Fruit fly (Drosophila melanogaster) whole organism, embryonic: ENCODE data around the gene CG7646.

ENCODE experiments used
- Antp ChIP-seq: fragments of 200-800 bp; sonication (Bioruptor generic); optimal IDR thresholded peaks from 3 replicates; lab custom pipeline; 2016; ENCODE audit warnings: missing biosample characterization, missing genetic modification characterization
- Awh ChIP-seq: fragments of 200-800 bp; sonication (Bioruptor generic); IDR thresholded peaks from 2 replicates; pipeline ENCODE4, ENCODE4 v1.3.6; 2022; ENCODE audit warnings: missing biosample characterization, missing genetic modification characterization
- B-H2 ChIP-seq: fragments of 200-800 bp; sonication (Bioruptor generic); optimal IDR thresholded peaks from 2 replicates; lab custom pipeline; 2018; ENCODE audit warnings: missing biosample characterization, mild to moderate bottlenecking, missing genetic modification characterization
- Bdp1 ChIP-seq: fragments of 200-800 bp; sonication (Bioruptor generic); optimal IDR thresholded peaks from 3 replicates; lab custom pipeline; 2016; ENCODE audit warnings: missing biosample characterization, missing genetic modification characterization
- CG10209 ChIP-seq: fragments of 200-800 bp; sonication (Bioruptor generic); optimal IDR thresholded peaks from 3 replicates; lab custom pipeline; 2017; ENCODE audit warnings: missing biosample characterization, mild to moderate bottlenecking, missing genetic modification characterization, missing genetic modification reagents
- CG10654 ChIP-seq: fragments of 200-800 bp; sonication (Bioruptor generic); optimal IDR thresholded peaks from 2 replicates; lab custom pipeline; 2016; ENCODE audit warnings: missing biosample characterization, missing genetic modification characterization
- CG12391 ChIP-seq: fragments of 200-800 bp; sonication (Bioruptor generic); optimal IDR thresholded peaks from 3 replicates; lab custom pipeline; 2018; ENCODE audit warnings: missing biosample characterization, mild to moderate bottlenecking, missing genetic modification characterization, moderate library complexity
- CG12769 ChIP-seq: fragments of 200-800 bp; sonication (Bioruptor generic); optimal IDR thresholded peaks from 2 replicates; lab custom pipeline; 2019; ENCODE audit warnings: missing biosample characterization, mild to moderate bottlenecking, missing genetic modification characterization, moderate library complexity
- CG14441 ChIP-seq: fragments of 200-800 bp; sonication (Bioruptor generic); IDR thresholded peaks from 2 replicates; pipeline ENCODE4 v1.3.6; 2022; ENCODE audit warnings: missing biosample characterization, missing genetic modification characterization
- CG15479 ChIP-seq: fragments of 200-800 bp; sonication (Bioruptor generic); optimal IDR thresholded peaks from 3 replicates; lab custom pipeline; 2019; ENCODE audit warnings: missing biosample characterization, mild to moderate bottlenecking, missing genetic modification characterization, moderate library complexity
- CG15514 ChIP-seq: fragments of 200-800 bp; sonication (Bioruptor generic); optimal IDR thresholded peaks from 3 replicates; lab custom pipeline; 2017; ENCODE audit warnings: missing biosample characterization, missing genetic modification characterization, mild to moderate bottlenecking, moderate library complexity, missing genetic modification reagents
- CG1603 ChIP-seq: fragments of 200-800 bp; sonication (Bioruptor generic); optimal IDR thresholded peaks from 2 replicates; lab custom pipeline; 2019; ENCODE audit warnings: missing biosample characterization, mild to moderate bottlenecking, missing genetic modification characterization, moderate library complexity
- CG16813 ChIP-seq: fragments of 200-800 bp; sonication (Bioruptor generic); IDR thresholded peaks from 3 replicates; pipeline ENCODE4 v1.3.6; 2022; ENCODE audit warnings: missing biosample characterization, missing genetic modification characterization; ENCODE audit not compliant: partially characterized antibody
- CG17612 ChIP-seq: fragments of 200-800 bp; sonication (Bioruptor generic); IDR thresholded peaks from 2 replicates; pipeline ENCODE4 v1.3.6; 2022; ENCODE audit warnings: missing biosample characterization, missing genetic modification characterization
- CG17802 ChIP-seq: fragments of 200-800 bp; sonication (Bioruptor generic); optimal IDR thresholded peaks from 2 replicates; lab custom pipeline; 2018; ENCODE audit warnings: missing biosample characterization, mild to moderate bottlenecking, missing genetic modification characterization, moderate library complexity
- CG17912 ChIP-seq: fragments of 200-800 bp; sonication (Bioruptor generic); optimal IDR thresholded peaks from 2 replicates; lab custom pipeline; 2018; ENCODE audit warnings: missing biosample characterization, mild to moderate bottlenecking, missing genetic modification characterization
- CG2120 ChIP-seq: fragments of 200-800 bp; sonication (Bioruptor generic); optimal IDR thresholded peaks from 3 replicates; lab custom pipeline; 2016; ENCODE audit warnings: missing biosample characterization, missing genetic modification characterization
- CG2199 ChIP-seq: fragments of 200-800 bp; sonication (Bioruptor generic); IDR thresholded peaks from 3 replicates; pipeline ENCODE4 v1.3.6; 2022; ENCODE audit warnings: missing biosample characterization, missing genetic modification characterization
- CG30020 ChIP-seq: fragments of 200-800 bp; optimal IDR thresholded peaks from 2 replicates; lab custom pipeline; 2019; ENCODE audit warnings: missing biosample characterization, mild to moderate bottlenecking, missing genetic modification characterization, moderate library complexity
- CG33557 ChIP-seq: fragments of 200-800 bp; sonication (Bioruptor generic); optimal IDR thresholded peaks from 2 replicates; lab custom pipeline; 2019; ENCODE audit warnings: missing biosample characterization, mild to moderate bottlenecking, missing genetic modification characterization, moderate library complexity
- CG43689 ChIP-seq: fragments of 200-800 bp; sonication (Bioruptor generic); IDR thresholded peaks from 2 replicates; pipeline ENCODE4 v1.3.6; 2022; ENCODE audit warnings: missing biosample characterization, missing genetic modification characterization
- CG5180 ChIP-seq: fragments of 200-800 bp; sonication (Bioruptor generic); optimal IDR thresholded peaks from 3 replicates; lab custom pipeline; 2017; ENCODE audit warnings: missing biosample characterization, missing genetic modification characterization, mild to moderate bottlenecking, moderate library complexity, missing genetic modification reagents
- CG6683 ChIP-seq: fragments of 200-800 bp; sonication (Bioruptor generic); optimal IDR thresholded peaks from 2 replicates; lab custom pipeline; 2017; ENCODE audit warnings: missing biosample characterization, mild to moderate bottlenecking, missing genetic modification characterization, missing genetic modification reagents
- CG7271 ChIP-seq: fragments of 200-800 bp; sonication (Bioruptor generic); optimal IDR thresholded peaks from 2 replicates; lab custom pipeline; 2018; ENCODE audit warnings: missing biosample characterization, mild to moderate bottlenecking, missing genetic modification characterization, moderate library complexity
- CG8290 ChIP-seq, 3 experiments: fragments of 200-800 bp; sonication (Bioruptor generic); optimal IDR thresholded peaks; 2 replicates each; lab custom pipeline; 2016 to 2019; ENCODE audit warnings: missing biosample characterization in 3 of 3, missing genetic modification characterization in 3 of 3, mild to moderate bottlenecking in 2 of 3, moderate library complexity in 1 of 3
- CG8478 ChIP-seq: fragments of >200 bp; optimal IDR thresholded peaks from 2 replicates; lab custom pipeline; 2018
- CG8765 ChIP-seq: fragments of 200-800 bp; sonication (Bioruptor generic); IDR thresholded peaks from 2 replicates; pipeline ENCODE4 v1.3.6; 2022; ENCODE audit warnings: missing biosample characterization, missing genetic modification characterization
- CG9727 ChIP-seq: fragments of 200-800 bp; sonication (Bioruptor generic); optimal IDR thresholded peaks from 3 replicates; lab custom pipeline; 2017; ENCODE audit warnings: missing biosample characterization, mild to moderate bottlenecking, missing genetic modification characterization
- CHES-1-like ChIP-seq: fragments of 200-800 bp; sonication (Bioruptor generic); optimal IDR thresholded peaks from 2 replicates; lab custom pipeline; 2016; ENCODE audit warnings: missing biosample characterization, missing genetic modification characterization
- Dbx ChIP-seq: fragments of 200-800 bp; sonication (Bioruptor generic); IDR thresholded peaks from 3 replicates; pipeline ENCODE4 v1.3.6; 2022; ENCODE audit warnings: missing biosample characterization, missing genetic modification characterization
- Dek ChIP-seq: fragments of 200-800 bp; sonication (Bioruptor generic); optimal IDR thresholded peaks from 3 replicates; lab custom pipeline; 2019; ENCODE audit warnings: missing biosample characterization, mild to moderate bottlenecking, missing genetic modification characterization, moderate library complexity
- H15 ChIP-seq: fragments of 200-800 bp; sonication (Bioruptor generic); IDR thresholded peaks from 3 replicates; pipeline ENCODE4 v1.3.6; 2022; ENCODE audit warnings: missing biosample characterization, missing genetic modification characterization
- Hr3 ChIP-seq: fragments of 200-800 bp; sonication (Bioruptor generic); optimal IDR thresholded peaks from 3 replicates; lab custom pipeline; 2016; ENCODE audit warnings: missing biosample characterization, missing genetic modification characterization
- Sin3A ChIP-seq: fragments of >200 bp; optimal IDR thresholded peaks from 2 replicates; lab custom pipeline; 2018
- Six4 ChIP-seq: fragments of 200-800 bp; sonication (Bioruptor generic); optimal IDR thresholded peaks from 2 replicates; lab custom pipeline; 2016; ENCODE audit warnings: missing biosample characterization, missing genetic modification characterization
- Sry-β ChIP-seq: fragments of 200-800 bp; sonication (Bioruptor generic); optimal IDR thresholded peaks from 2 replicates; lab custom pipeline; 2018; ENCODE audit warnings: missing biosample characterization, mild to moderate bottlenecking, missing genetic modification characterization, moderate library complexity
- Taf1 ChIP-seq: fragments of 200-800 bp; sonication (Bioruptor generic); IDR thresholded peaks from 2 replicates; pipeline ENCODE4 v1.3.6; 2022; ENCODE audit warnings: missing biosample characterization, missing genetic modification characterization
- Usf ChIP-seq: fragments of 200-800 bp; sonication (Bioruptor generic); optimal IDR thresholded peaks from 2 replicates; lab custom pipeline; 2017; ENCODE audit warnings: missing genotype, missing biosample characterization, missing genetic modification characterization
- exex ChIP-seq: fragments of 200-800 bp; sonication (Bioruptor generic); optimal IDR thresholded peaks from 4 replicates; lab custom pipeline; 2018; ENCODE audit warnings: missing biosample characterization, mild to moderate bottlenecking, missing genetic modification characterization, moderate library complexity
- fd96Cb ChIP-seq: fragments of 200-800 bp; sonication (Bioruptor generic); optimal IDR thresholded peaks from 2 replicates; lab custom pipeline; 2018; ENCODE audit warnings: missing biosample characterization, mild to moderate bottlenecking, missing genetic modification characterization, moderate library complexity
- ftz-f1 ChIP-seq: fragments of 200-800 bp; sonication (Bioruptor generic); optimal IDR thresholded peaks from 2 replicates; lab custom pipeline; 2016; ENCODE audit warnings: missing biosample characterization, missing genetic modification characterization
- hkb ChIP-seq, 2 experiments: fragments of 200-800 bp in 1 of 2; fragments of >200 bp in 1 of 2; sonication (Bioruptor generic) in 1 of 2; IDR thresholded peaks in 1 of 2; optimal IDR thresholded peaks in 1 of 2; 2 replicates each; pipeline versions ENCODE4 v1.3.6 to Lab custom; 2017 to 2022; ENCODE audit warnings: missing biosample characterization in 1 of 2, missing genetic modification characterization in 1 of 2
- lilli ChIP-seq: fragments of 200-800 bp; sonication (Bioruptor generic); optimal IDR thresholded peaks from 3 replicates; lab custom pipeline; 2016; ENCODE audit warnings: missing biosample characterization, missing genetic modification characterization
- nerfin-2 ChIP-seq: fragments of 200-800 bp; sonication (Bioruptor generic); IDR thresholded peaks from 2 replicates; pipeline ENCODE4 v1.3.6; 2022; ENCODE audit warnings: missing biosample characterization, missing genetic modification characterization; ENCODE audit not compliant: partially characterized antibody
- onecut ChIP-seq: fragments of 200-800 bp; sonication (Bioruptor generic); IDR thresholded peaks from 2 replicates; pipeline ENCODE4 v1.3.6; 2022; ENCODE audit warnings: missing biosample characterization, missing genetic modification characterization
- otp ChIP-seq: fragments of 200-800 bp; sonication (Bioruptor generic); IDR thresholded peaks from 3 replicates; pipeline ENCODE4, ENCODE4 v1.3.6; 2022; ENCODE audit warnings: missing biosample characterization, missing genetic modification characterization
- pzg ChIP-seq: fragments of 200-800 bp; sonication (Bioruptor generic); optimal IDR thresholded peaks from 3 replicates; lab custom pipeline; 2018; ENCODE audit warnings: missing biosample characterization, mild to moderate bottlenecking, missing genetic modification characterization, moderate library complexity
- repo ChIP-seq: fragments of 200-800 bp; sonication (Bioruptor generic); optimal IDR thresholded peaks from 2 replicates; lab custom pipeline; 2016; ENCODE audit warnings: missing biosample characterization, missing genetic modification characterization
- slbo ChIP-seq: fragments of 200-800 bp; sonication (Bioruptor generic); IDR thresholded peaks from 2 replicates; pipeline ENCODE4 v1.3.6; 2022; ENCODE audit warnings: missing biosample characterization, missing genetic modification characterization
- so ChIP-seq: fragments of 200-800 bp; sonication (Bioruptor generic); IDR thresholded peaks from 3 replicates; pipeline ENCODE4 v1.3.6; 2022; ENCODE audit warnings: missing biosample characterization, missing genetic modification characterization
- z ChIP-seq: fragments of 200-800 bp; sonication (Bioruptor generic); IDR thresholded peaks from 3 replicates; pipeline ENCODE4 v1.3.6; 2022; ENCODE audit warnings: missing biosample characterization, missing genetic modification characterization

CG7646 gene

dm6 chr3L:19961805-19962204 is 29.9 kb upstream of the CG7646 start (continued):
- TF ChIP-seq CG15479 (GFP tag; lab: Kevin White, UChicago) (no peak), CG10654 (no peak), hkb (optimal IDR thresholded peaks at IDR 0.05; lab: Kevin White, UChicago) (no peak), hkb (GFP tag; IDR thresholded peaks at IDR 0.05; lab: Robert Waterston, UW) (peak; percentile 27; the same call in 1 of the 2 replicates), otp (GFP tag; lab: Robert Waterston, UW) (no peak), H15 (GFP tag; lab: Robert Waterston, UW) (no peak), lilli (peak; percentile 2), Antp (GFP tag; lab: Kevin White, UChicago) (no peak), slbo (GFP tag; lab: Robert Waterston, UW) (0 out of 2 replicates have a peak, but pooled peaks have one; percentile 13), CG5180 (GFP tag; lab: Kevin White, UChicago) (no peak), repo (GFP tag; lab: Kevin White, UChicago) (no peak), Usf (GFP tag; lab: Kevin White, UChicago) (no peak), onecut (GFP tag; lab: Robert Waterston, UW) (no peak), CG15514 (GFP tag; lab: Kevin White, UChicago) (no peak), nerfin-2 (GFP tag; lab: Robert Waterston, UW) (no peak), Bdp1 (GFP tag; lab: Kevin White, UChicago) (no peak), Six4 (no peak), Sin3A (lab: Kevin White, UChicago) (no peak), CG7271 (tag; lab: Kevin White, UChicago) (no peak), Awh (GFP tag; lab: Robert Waterston, UW) (no peak), exex (tag; lab: Kevin White, UChicago) (no peak), pzg (no peak), z (GFP tag; lab: Robert Waterston, UW) (no peak), Dbx (GFP tag; lab: Robert Waterston, UW) (no peak), CG2120 (peak; percentile 43), CG6683 (GFP tag; lab: Kevin White, UChicago) (no peak), CG17912 (no peak), CHES-1-like (no peak), Taf1 (no peak), CG12769 (peak; percentile 45), CG1603 (tag; lab: Kevin White, UChicago) (peak; percentile 21), CG9727 (GFP tag; lab: Kevin White, UChicago) (no peak), Hr3 (no peak), CG8765 (GFP tag; lab: Robert Waterston, UW) (no peak), CG43689 (GFP tag; lab: Robert Waterston, UW) (no peak), CG8290 (GFP tag; optimal IDR thresholded peaks at IDR 0.05; lab: Kevin White, UChicago) (no peak), CG8290 (tag; optimal IDR thresholded peaks at IDR 0.05; lab: Kevin White, UChicago) (peak in 1 of 2 experiments; percentile 52), so (GFP tag; lab: Robert Waterston, UW) (0 out of 3 replicates have a peak, but pooled peaks have one; percentile 9), ftz-f1 (GFP tag; lab: Kevin White, UChicago) (no peak), CG16813 (GFP tag; lab: Robert Waterston, UW) (no peak), CG33557 (GFP tag; lab: Kevin White, UChicago) (no peak), CG17612 (GFP tag; lab: Robert Waterston, UW) (no peak), CG30020 (tag; lab: Kevin White, UChicago) (no peak), CG14441 (GFP tag; lab: Robert Waterston, UW) (no peak), B-H2 (peak; percentile 63), CG8478 (lab: Kevin White, UChicago) (no peak), CG12391 (tag; lab: Kevin White, UChicago) (no peak), CG2199 (GFP tag; lab: Robert Waterston, UW) (no peak), Sry-β (GFP tag; lab: Kevin White, UChicago) (no peak), Dek (peak; percentile 20), fd96Cb (tag; lab: Kevin White, UChicago) (no peak), CG10209 (no peak), CG17802 (tag; lab: Kevin White, UChicago) (no peak)
